Worm (Caenorhabditis elegans) whole organism, mixed stage, embryonic: ENCODE data around the gene C33G3.5.

Source experiments
- M03D4.4 ChIP-seq: sonication (generic microtip); optimal IDR thresholded peaks from 2 replicates; lab custom pipeline; 2017; ENCODE audit warnings: mild to moderate bottlenecking, missing genetic modification characterization, missing compliant biosample characterization
- bed-3 ChIP-seq: fragments of 200-800 bp; sonication (Bioruptor generic); optimal IDR thresholded peaks from 3 replicates; lab custom pipeline; 2018; ENCODE audit warnings: mild to moderate bottlenecking, missing genetic modification characterization, moderate library complexity, missing compliant biosample characterization
- blmp-1 ChIP-seq: fragments of 150-350 bp; optimal IDR thresholded peaks from 2 replicates; lab custom pipeline; 2014; ENCODE audit warnings: missing biosample characterization, missing genetic modification characterization
- ceh-39 ChIP-seq: fragments of 150-350 bp; optimal IDR thresholded peaks from 2 replicates; lab custom pipeline; 2014; ENCODE audit warnings: missing biosample characterization, missing genetic modification characterization
- ceh-43 ChIP-seq: fragments of 200-800 bp; sonication (Bioruptor generic); optimal IDR thresholded peaks from 2 replicates; lab custom pipeline; 2018; ENCODE audit warnings: mild to moderate bottlenecking, missing genetic modification characterization, moderate library complexity, missing compliant biosample characterization
- ceh-83 ChIP-seq: fragments of 200-800 bp; sonication (Bioruptor generic); optimal IDR thresholded peaks from 2 replicates; lab custom pipeline; 2018; ENCODE audit warnings: mild to moderate bottlenecking, missing genetic modification characterization, missing compliant biosample characterization
- ces-1 ChIP-seq: fragments of 150-350 bp; optimal IDR thresholded peaks from 2 replicates; lab custom pipeline; 2014; ENCODE audit warnings: missing biosample characterization, missing genetic modification reagents, missing genetic modification characterization
- cnd-1 ChIP-seq: fragments of 200-800 bp; sonication (Bioruptor generic); optimal IDR thresholded peaks from 2 replicates; lab custom pipeline; 2018; ENCODE audit warnings: mild to moderate bottlenecking, missing genetic modification characterization, missing compliant biosample characterization
- drap-1 ChIP-seq: fragments of 200-800 bp; sonication (Bioruptor generic); optimal IDR thresholded peaks from 3 replicates; lab custom pipeline; 2018; ENCODE audit warnings: mild to moderate bottlenecking, missing genetic modification characterization, missing compliant biosample characterization
- elt-1 ChIP-seq: sonication (generic microtip); optimal IDR thresholded peaks from 2 replicates; lab custom pipeline; 2017; ENCODE audit warnings: missing genetic modification characterization, mild to moderate bottlenecking, missing compliant biosample characterization, antibody characterized with exemption, moderate library complexity, borderline replicate concordance; ENCODE audit not compliant: insufficient read depth
- elt-3 ChIP-seq: fragments of 150-350 bp; optimal IDR thresholded peaks from 2 replicates; lab custom pipeline; 2014; ENCODE audit warnings: missing biosample characterization, missing genetic modification characterization
- flh-1 ChIP-seq: fragments of 200-800 bp; sonication (Bioruptor generic); optimal IDR thresholded peaks from 2 replicates; lab custom pipeline; 2018; ENCODE audit warnings: mild to moderate bottlenecking, missing genetic modification characterization, moderate library complexity, missing compliant biosample characterization
- ham-2 ChIP-seq: fragments of 200-800 bp; sonication (Bioruptor generic); optimal IDR thresholded peaks from 2 replicates; lab custom pipeline; 2018; ENCODE audit warnings: mild to moderate bottlenecking, missing genetic modification characterization, missing compliant biosample characterization
- hlh-1 ChIP-seq: fragments of 150-350 bp; optimal IDR thresholded peaks from 2 replicates; lab custom pipeline; 2014; ENCODE audit warnings: missing biosample characterization, missing genetic modification reagents, missing genetic modification characterization
- lin-13 ChIP-seq: fragments of 150-350 bp; optimal IDR thresholded peaks from 2 replicates; lab custom pipeline; 2014; ENCODE audit warnings: missing biosample characterization, missing genetic modification characterization
- lin-32 ChIP-seq: fragments of 200-800 bp; sonication (Bioruptor generic); optimal IDR thresholded peaks from 2 replicates; lab custom pipeline; 2018; ENCODE audit warnings: mild to moderate bottlenecking, missing genetic modification characterization, missing compliant biosample characterization
- lsy-2 ChIP-seq: fragments of 150-350 bp; optimal IDR thresholded peaks from 2 replicates; lab custom pipeline; 2014; ENCODE audit warnings: missing biosample characterization, missing genetic modification characterization
- mab-5 ChIP-seq: fragments of 150-350 bp; optimal IDR thresholded peaks from 2 replicates; lab custom pipeline; 2014; ENCODE audit warnings: missing biosample characterization, missing genetic modification characterization
- mep-1 ChIP-seq: fragments of 150-350 bp; optimal IDR thresholded peaks from 2 replicates; lab custom pipeline; 2017; ENCODE audit warnings: missing biosample characterization, missing genetic modification reagents, missing genetic modification characterization, inconsistent platforms
- mls-2 ChIP-seq: sonication (generic microtip); optimal IDR thresholded peaks from 2 replicates; lab custom pipeline; 2016; ENCODE audit warnings: mild to moderate bottlenecking, missing genetic modification characterization, moderate library complexity, missing compliant biosample characterization
- nhr-2 ChIP-seq: fragments of 150-350 bp; optimal IDR thresholded peaks from 2 replicates; lab custom pipeline; 2014; ENCODE audit warnings: missing biosample characterization, missing genetic modification characterization
- nhr-237 ChIP-seq: fragments of 150-350 bp; optimal IDR thresholded peaks from 2 replicates; lab custom pipeline; 2014; ENCODE audit warnings: missing biosample characterization, missing genetic modification characterization
- nhr-28 ChIP-seq: fragments of 150-350 bp; optimal IDR thresholded peaks from 2 replicates; lab custom pipeline; 2014; ENCODE audit warnings: missing biosample characterization, missing genetic modification characterization
- nhr-76 ChIP-seq: sonication (generic microtip); optimal IDR thresholded peaks from 2 replicates; lab custom pipeline; 2017; ENCODE audit warnings: missing biosample characterization, missing genetic modification characterization
- pha-4 ChIP-seq: fragments of 150-350 bp; optimal IDR thresholded peaks from 2 replicates; lab custom pipeline; 2018; ENCODE audit warnings: missing biosample characterization, missing genetic modification reagents, missing genetic modification characterization
- sem-2 ChIP-seq: fragments of 200-800 bp; sonication (Bioruptor generic); optimal IDR thresholded peaks from 2 replicates; lab custom pipeline; 2018; ENCODE audit warnings: mild to moderate bottlenecking, missing genetic modification characterization, missing compliant biosample characterization
- snpc-4 ChIP-seq: fragments of 150-350 bp; optimal IDR thresholded peaks from 2 replicates; lab custom pipeline; 2014; ENCODE audit warnings: missing biosample characterization, missing genetic modification characterization
- sptf-1 ChIP-seq: sonication (generic microtip); optimal IDR thresholded peaks from 2 replicates; lab custom pipeline; 2017; ENCODE audit warnings: mild to moderate bottlenecking, missing genetic modification characterization, moderate library complexity, missing compliant biosample characterization
- tbx-8 ChIP-seq: fragments of 200-800 bp; sonication (Bioruptor generic); optimal IDR thresholded peaks from 2 replicates; lab custom pipeline; 2018; ENCODE audit warnings: mild to moderate bottlenecking, missing genetic modification characterization, moderate library complexity, missing compliant biosample characterization
- unc-120 ChIP-seq: sonication (generic microtip); optimal IDR thresholded peaks from 2 replicates; lab custom pipeline; 2017; ENCODE audit warnings: missing genetic modification characterization, missing compliant biosample characterization; ENCODE audit not compliant: poor library complexity, severe bottlenecking
- unc-39 ChIP-seq: fragments of 150-350 bp; optimal IDR thresholded peaks from 2 replicates; lab custom pipeline; 2014; ENCODE audit warnings: missing biosample characterization, missing genetic modification characterization
- unc-62 ChIP-seq: fragments of 150-350 bp; optimal IDR thresholded peaks from 2 replicates; lab custom pipeline; 2014; ENCODE audit warnings: missing biosample characterization, missing genetic modification reagents, missing genetic modification characterization
- zip-8 ChIP-seq: fragments of 150-350 bp; optimal IDR thresholded peaks from 2 replicates; lab custom pipeline; 2014; ENCODE audit warnings: missing biosample characterization, missing genetic modification characterization

The C33G3.5 gene

DNA sequence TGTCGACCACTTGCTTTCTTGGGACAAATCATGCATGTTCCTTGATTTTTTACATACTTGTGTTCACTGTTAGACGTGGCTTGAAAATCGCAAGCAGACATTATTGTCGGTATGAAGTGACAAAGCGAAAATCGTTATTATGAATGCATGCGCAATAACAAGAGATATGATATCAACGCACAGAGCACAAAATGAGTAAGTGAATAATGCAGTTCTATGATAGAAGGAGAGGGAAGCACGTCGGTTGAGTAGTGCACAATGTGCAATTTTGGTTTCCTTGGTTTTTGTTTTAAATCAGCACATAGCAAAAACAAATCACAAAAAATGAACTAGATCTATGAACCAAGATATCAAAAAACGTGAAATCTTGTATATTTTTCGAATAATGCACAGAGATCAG is 34.9 kb upstream of the C33G3.5 start, which contains the start of gene nhr-281:
Gene nhr-281, minus strand, starts transcription at position 101 of the 400 bp plus-strand sequence.
- TF ChIP-seq snpc-4 (tag; lab: Kevin White, UChicago), result no peak
- no peak for TF ChIP-seq sptf-1 (tag; lab: Kevin White, UChicago)
- no peak for TF ChIP-seq lin-32 (GFP tag; lab: Kevin White, UChicago)
- no peak for TF ChIP-seq flh-1 (GFP tag; lab: Kevin White, UChicago)
- TF ChIP-seq M03D4.4, result no peak
- no peak for TF ChIP-seq mls-2 (tag; lab: Kevin White, UChicago)
- no peak for TF ChIP-seq pha-4 (tag; lab: Kevin White, UChicago)
- TF ChIP-seq unc-62 (GFP tag; lab: Kevin White, UChicago), result no peak
- no peak for TF ChIP-seq ceh-43 (GFP tag; lab: Kevin White, UChicago)
- no peak for TF ChIP-seq nhr-2
- no peak for TF ChIP-seq cnd-1 (tag; lab: Kevin White, UChicago)
- TF ChIP-seq drap-1 (GFP tag; lab: Kevin White, UChicago), result no peak
- TF ChIP-seq ham-2, result no peak
- TF ChIP-seq elt-1 (tag; lab: Kevin White, UChicago), result no peak
- no peak for TF ChIP-seq nhr-76 (tag; lab: Kevin White, UChicago)
- TF ChIP-seq mab-5 (tag; lab: Kevin White, UChicago), result no peak
- TF ChIP-seq nhr-237 (tag; lab: Kevin White, UChicago), result no peak

DNA sequence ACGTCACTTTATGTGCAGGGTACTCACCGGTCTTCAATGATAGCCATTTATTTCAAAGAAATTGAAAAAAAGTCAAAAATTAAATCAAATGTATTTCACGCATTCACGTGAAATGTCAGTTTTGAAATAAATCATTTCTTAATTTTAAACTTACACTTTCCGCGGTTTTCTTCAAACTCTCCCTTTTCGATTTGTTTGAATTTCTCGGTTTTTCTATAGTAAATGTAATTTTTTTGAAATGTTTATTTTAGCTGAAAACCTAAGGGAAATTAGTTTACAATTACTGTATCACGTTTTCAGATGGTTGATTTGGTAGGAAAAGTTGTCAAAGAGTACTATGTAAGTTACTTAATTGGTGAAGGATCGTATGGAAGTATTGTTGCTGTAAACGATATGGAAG is 29.8 kb upstream of the C33G3.5 start, which contains the start of gene F16B12.7:
Gene F16B12.7, plus strand, starts transcription at position 301 of the 400 bp plus-strand sequence.
- TF ChIP-seq ceh-83, result no peak
- TF ChIP-seq sem-2 (GFP tag; lab: Kevin White, UChicago), result no peak
- TF ChIP-seq M03D4.4, result no peak
- no peak for TF ChIP-seq elt-3 (tag; lab: Kevin White, UChicago)
- no peak for TF ChIP-seq ceh-43 (GFP tag; lab: Kevin White, UChicago)
- no peak for TF ChIP-seq pha-4 (tag; lab: Kevin White, UChicago)
- TF ChIP-seq lin-32 (GFP tag; lab: Kevin White, UChicago), result no peak
- TF ChIP-seq hlh-1 (tag; lab: Kevin White, UChicago), result no peak
- no peak for TF ChIP-seq ces-1 (GFP tag; lab: Kevin White, UChicago)
- TF ChIP-seq snpc-4 (tag; lab: Kevin White, UChicago), result no peak
- no peak for TF ChIP-seq mls-2 (tag; lab: Kevin White, UChicago)
- TF ChIP-seq bed-3 (GFP tag; lab: Kevin White, UChicago), result no peak
- no peak for TF ChIP-seq zip-8 (tag; lab: Kevin White, UChicago)
- TF ChIP-seq lin-13 (tag; lab: Kevin White, UChicago), result no peak
- TF ChIP-seq nhr-2, result no peak
- no peak for TF ChIP-seq cnd-1 (tag; lab: Kevin White, UChicago)
- TF ChIP-seq flh-1 (GFP tag; lab: Kevin White, UChicago), result no peak
- TF ChIP-seq tbx-8, result no peak
- TF ChIP-seq blmp-1 (tag; lab: Kevin White, UChicago), result no peak
- TF ChIP-seq lsy-2 (tag; lab: Kevin White, UChicago), result no peak

DNA sequence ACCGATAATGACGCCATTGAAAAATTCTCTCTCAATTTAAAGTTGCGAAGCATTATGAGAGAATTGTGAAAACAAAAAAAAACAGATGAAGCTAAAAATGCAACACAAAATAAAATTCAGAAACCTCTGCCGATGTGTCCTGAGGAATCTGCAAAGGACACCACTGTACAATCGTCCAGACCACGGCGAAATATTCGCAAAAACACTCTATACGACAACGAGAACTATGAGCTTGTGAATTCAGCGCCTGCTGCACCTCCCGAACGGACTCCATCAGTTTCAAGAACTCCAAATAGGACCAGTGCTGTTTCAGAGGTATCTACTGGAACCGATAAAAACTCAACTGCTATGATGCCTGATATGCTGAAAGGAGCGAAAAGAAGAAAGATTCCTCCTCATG is 24.0 kb upstream of the C33G3.5 start:
- TF ChIP-seq flh-1 (GFP tag; lab: Kevin White, UChicago), result no peak
- no peak for TF ChIP-seq lin-32 (GFP tag; lab: Kevin White, UChicago)
- no peak for TF ChIP-seq ces-1 (GFP tag; lab: Kevin White, UChicago)
- TF ChIP-seq nhr-76 (tag; lab: Kevin White, UChicago), result no peak
- TF ChIP-seq blmp-1 (tag; lab: Kevin White, UChicago), result no peak
- TF ChIP-seq elt-3 (tag; lab: Kevin White, UChicago), result no peak
- TF ChIP-seq pha-4 (tag; lab: Kevin White, UChicago), result no peak
- no peak for TF ChIP-seq elt-1 (tag; lab: Kevin White, UChicago)
- no peak for TF ChIP-seq lin-13 (tag; lab: Kevin White, UChicago)
- no peak for TF ChIP-seq ceh-39 (tag; lab: Kevin White, UChicago)
- TF ChIP-seq tbx-8, result no peak
- no peak for TF ChIP-seq sptf-1 (tag; lab: Kevin White, UChicago)
- no peak for TF ChIP-seq nhr-28
- no peak for TF ChIP-seq unc-39 (tag; lab: Kevin White, UChicago)
- no peak for TF ChIP-seq unc-120 (tag; lab: Kevin White, UChicago)

DNA sequence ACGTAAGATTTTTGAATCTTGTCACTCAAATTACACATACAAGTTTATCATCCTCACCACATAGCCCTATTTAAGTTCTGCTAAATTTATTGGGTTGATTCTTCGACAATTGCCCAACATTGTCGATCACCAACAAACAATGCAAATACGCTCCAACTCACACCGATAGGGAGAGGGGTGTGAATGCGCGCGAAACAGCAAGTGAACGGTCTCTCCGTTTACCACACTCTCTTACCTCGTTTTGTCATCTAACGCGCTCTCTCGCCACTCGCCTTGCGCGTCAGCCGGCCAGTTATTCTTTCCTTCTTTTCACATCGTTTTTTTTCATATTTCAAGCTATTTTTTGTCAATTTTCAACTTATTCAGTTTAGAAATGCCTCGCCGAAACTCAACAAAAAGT is 23.5 kb upstream of the C33G3.5 start, which contains the start of gene F16B12.6:
Gene F16B12.6, plus strand, starts transcription at position 331 of the 400 bp plus-strand sequence.
- TF ChIP-seq ceh-39 (tag; lab: Kevin White, UChicago) (peak; percentile 94), nhr-2 (peak; percentile 58), hlh-1 (tag; lab: Kevin White, UChicago) (peak; percentile 75), M03D4.4 (peak; percentile 21), ham-2 (no peak), unc-120 (tag; lab: Kevin White, UChicago) (peak; percentile 32), nhr-76 (tag; lab: Kevin White, UChicago) (no peak), mep-1 (tag; lab: Kevin White, UChicago) (peak; percentile 86), lin-13 (tag; lab: Kevin White, UChicago) (peak; percentile 87), elt-3 (tag; lab: Kevin White, UChicago) (no peak), pha-4 (tag; lab: Kevin White, UChicago) (peak; percentile 93), ces-1 (GFP tag; lab: Kevin White, UChicago) (peak; percentile 39), tbx-8 (peak; percentile 26), nhr-237 (tag; lab: Kevin White, UChicago) (peak; percentile 57), snpc-4 (tag; lab: Kevin White, UChicago) (no peak), mls-2 (tag; lab: Kevin White, UChicago) (peak; percentile 26), drap-1 (GFP tag; lab: Kevin White, UChicago) (peak; percentile 15), sptf-1 (tag; lab: Kevin White, UChicago) (peak; percentile 65), lsy-2 (tag; lab: Kevin White, UChicago) (peak; percentile 72), unc-62 (GFP tag; lab: Kevin White, UChicago) (peak; percentile 52)
- TF ChIP-seq, all 35 proteins: peak for 16
